Fruit fly (Drosophila melanogaster) whole organism, prepupa: ENCODE measurements around the gene Cyp6d5.

Source experiments
- CG10631 ChIP-seq: fragments of 200-800 bp; sonication (Bioruptor generic); optimal IDR thresholded peaks from 2 replicates; lab custom pipeline; 2016; ENCODE audit warnings: missing biosample characterization, missing genetic modification characterization
- CG10669 ChIP-seq: fragments of 200-800 bp; sonication (Bioruptor generic); optimal IDR thresholded peaks from 3 replicates; lab custom pipeline; 2018; ENCODE audit warnings: missing biosample characterization, mild to moderate bottlenecking, missing genetic modification characterization, moderate library complexity
- CG11762 ChIP-seq: fragments of 200-800 bp; sonication (Bioruptor generic); optimal IDR thresholded peaks from 3 replicates; lab custom pipeline; 2016; ENCODE audit warnings: missing biosample characterization, missing genetic modification characterization; ENCODE audit not compliant: insufficient read depth
- CG11902 ChIP-seq: fragments of 200-800 bp; sonication (Bioruptor generic); optimal IDR thresholded peaks from 3 replicates; lab custom pipeline; 2016; ENCODE audit warnings: missing biosample characterization, missing genetic modification characterization
- CG1621 ChIP-seq: fragments of 200-800 bp; sonication (Bioruptor generic); optimal IDR thresholded peaks from 3 replicates; lab custom pipeline; 2018; ENCODE audit warnings: missing biosample characterization, mild to moderate bottlenecking, missing genetic modification characterization
- CG16779 ChIP-seq: fragments of 200-800 bp; sonication (Bioruptor generic); optimal IDR thresholded peaks from 3 replicates; lab custom pipeline; 2017; ENCODE audit warnings: missing biosample characterization, mild to moderate bottlenecking, missing genetic modification characterization
- CG31627 ChIP-seq: fragments of 200-800 bp; sonication (Bioruptor generic); optimal IDR thresholded peaks from 3 replicates; lab custom pipeline; 2016; ENCODE audit warnings: missing biosample characterization, missing genetic modification characterization
- CG34406 ChIP-seq: fragments of 200-800 bp; sonication (Bioruptor generic); optimal IDR thresholded peaks from 3 replicates; lab custom pipeline; 2016; ENCODE audit warnings: missing biosample characterization, missing genetic modification characterization
- CG3919 ChIP-seq: fragments of 200-800 bp; sonication (Bioruptor generic); optimal IDR thresholded peaks from 3 replicates; lab custom pipeline; 2016; ENCODE audit warnings: missing biosample characterization, missing genetic modification characterization
- CG6276 ChIP-seq: fragments of 200-800 bp; sonication (Bioruptor generic); optimal IDR thresholded peaks from 2 replicates; lab custom pipeline; 2017; ENCODE audit warnings: missing biosample characterization, mild to moderate bottlenecking, missing genetic modification characterization
- CG6792 ChIP-seq: fragments of 200-800 bp; sonication (Bioruptor generic); optimal IDR thresholded peaks from 3 replicates; lab custom pipeline; 2016; ENCODE audit warnings: missing biosample characterization, missing genetic modification characterization
- CG6808 ChIP-seq: fragments of 200-800 bp; sonication (Bioruptor generic); optimal IDR thresholded peaks from 3 replicates; lab custom pipeline; 2017; ENCODE audit warnings: missing biosample characterization, missing genetic modification characterization, mild to moderate bottlenecking, moderate library complexity, missing genetic modification reagents
- CG6854 ChIP-seq: fragments of 200-800 bp; sonication (Bioruptor generic); optimal IDR thresholded peaks from 2 replicates; lab custom pipeline; 2017; ENCODE audit warnings: missing biosample characterization, mild to moderate bottlenecking, missing genetic modification characterization
- CG7368 ChIP-seq: fragments of 200-800 bp; sonication (Bioruptor generic); optimal IDR thresholded peaks from 3 replicates; lab custom pipeline; 2016; ENCODE audit warnings: missing biosample characterization, missing genetic modification characterization
- CG8119 ChIP-seq: fragments of 200-800 bp; sonication (Bioruptor generic); IDR thresholded peaks from 3 replicates; pipeline ENCODE4 v1.3.6; 2022; ENCODE audit warnings: missing biosample characterization, missing genetic modification characterization
- CG8319 ChIP-seq: fragments of 200-800 bp; sonication (Bioruptor generic); optimal IDR thresholded peaks from 3 replicates; lab custom pipeline; 2016; ENCODE audit warnings: missing biosample characterization, missing genetic modification characterization
- CG9139 ChIP-seq: fragments of 200-800 bp; sonication (Bioruptor generic); optimal IDR thresholded peaks from 3 replicates; lab custom pipeline; 2017; ENCODE audit warnings: missing biosample characterization, mild to moderate bottlenecking, missing genetic modification characterization
- Eip75B ChIP-seq: fragments of 200-800 bp; sonication (Bioruptor generic); optimal IDR thresholded peaks from 3 replicates; lab custom pipeline; 2016; ENCODE audit warnings: missing biosample characterization, missing genetic modification characterization
- Eip78C ChIP-seq: fragments of 200-800 bp; sonication (Bioruptor generic); peaks from one replicate; lab custom pipeline; 2016; ENCODE audit warnings: missing biosample characterization, missing genetic modification characterization
- Eip93F ChIP-seq: fragments of 200-800 bp; sonication (Bioruptor generic); optimal IDR thresholded peaks from 2 replicates; lab custom pipeline; 2016; ENCODE audit warnings: missing biosample characterization, mild to moderate bottlenecking, missing genetic modification characterization
- Ets21C ChIP-seq: fragments of 200-800 bp; sonication (Bioruptor generic); optimal IDR thresholded peaks from 3 replicates; lab custom pipeline; 2016; ENCODE audit warnings: missing biosample characterization, missing genetic modification characterization
- Ets96B ChIP-seq: fragments of 200-800 bp; optimal IDR thresholded peaks from 2 replicates; lab custom pipeline; 2019; ENCODE audit warnings: missing biosample characterization, mild to moderate bottlenecking, missing genetic modification characterization, moderate library complexity
- Gug ChIP-seq: fragments of 200-800 bp; sonication (Bioruptor generic); IDR thresholded peaks from 2 replicates; pipeline ENCODE4 v1.3.6; 2022; ENCODE audit warnings: missing biosample characterization, missing genetic modification characterization
- Hr38 ChIP-seq: sonication (Bioruptor generic); optimal IDR thresholded peaks from 2 replicates; lab custom pipeline; 2016; ENCODE audit warnings: missing biosample characterization, missing genetic modification characterization
- Hr39 ChIP-seq: fragments of 200-800 bp; sonication (Bioruptor generic); optimal IDR thresholded peaks from 2 replicates; lab custom pipeline; 2016; ENCODE audit warnings: missing biosample characterization, missing genetic modification characterization
- Hr4 ChIP-seq: fragments of 200-800 bp; sonication (Bioruptor generic); optimal IDR thresholded peaks from 3 replicates; lab custom pipeline; 2016; ENCODE audit warnings: missing biosample characterization, missing genetic modification characterization
- Met ChIP-seq: fragments of 200-800 bp; sonication (Bioruptor generic); optimal IDR thresholded peaks from 3 replicates; lab custom pipeline; 2016; ENCODE audit warnings: missing biosample characterization, missing genetic modification characterization
- Smox ChIP-seq: fragments of 200-800 bp; sonication (Bioruptor generic); optimal IDR thresholded peaks from 3 replicates; lab custom pipeline; 2016; ENCODE audit warnings: missing biosample characterization, missing genetic modification characterization
- Sox102F ChIP-seq: fragments of 200-800 bp; sonication (Bioruptor generic); optimal IDR thresholded peaks from 2 replicates; lab custom pipeline; 2016; ENCODE audit warnings: missing biosample characterization, mild to moderate bottlenecking, missing genetic modification characterization
- Sox14 ChIP-seq: fragments of 200-800 bp; sonication (Bioruptor generic); optimal IDR thresholded peaks from 3 replicates; lab custom pipeline; 2016; ENCODE audit warnings: missing biosample characterization, missing genetic modification characterization
- Sox15 ChIP-seq: fragments of 200-800 bp; sonication (Bioruptor generic); optimal IDR thresholded peaks from 3 replicates; lab custom pipeline; 2016; ENCODE audit warnings: missing biosample characterization, missing genetic modification characterization
- achi ChIP-seq: fragments of 200-800 bp; sonication (Bioruptor generic); optimal IDR thresholded peaks from 3 replicates; lab custom pipeline; 2016; ENCODE audit warnings: missing biosample characterization, missing genetic modification characterization
- acj6 ChIP-seq: fragments of 200-800 bp; sonication (Bioruptor generic); optimal IDR thresholded peaks from 3 replicates; lab custom pipeline; 2016; ENCODE audit warnings: missing biosample characterization, missing genetic modification characterization
- cyc ChIP-seq: fragments of 200-800 bp; sonication (Bioruptor generic); optimal IDR thresholded peaks from 3 replicates; lab custom pipeline; 2016; ENCODE audit warnings: missing biosample characterization, missing genetic modification characterization
- dac ChIP-seq: fragments of 200-800 bp; sonication (Bioruptor generic); optimal IDR thresholded peaks from 2 replicates; lab custom pipeline; 2017; ENCODE audit warnings: missing biosample characterization, mild to moderate bottlenecking, missing genetic modification characterization
- dsx ChIP-seq: fragments of 200-800 bp; optimal IDR thresholded peaks from 3 replicates; lab custom pipeline; 2019; ENCODE audit warnings: missing biosample characterization, mild to moderate bottlenecking, missing genetic modification characterization, moderate library complexity; ENCODE audit not compliant: poor library complexity, severe bottlenecking
- eg ChIP-seq: fragments of 200-800 bp; sonication (Bioruptor generic); IDR thresholded peaks from 3 replicates; pipeline ENCODE4 v1.3.6; 2022; ENCODE audit warnings: missing biosample characterization, missing genetic modification characterization
- esn ChIP-seq: fragments of 200-800 bp; sonication (Bioruptor generic); optimal IDR thresholded peaks from 2 replicates; lab custom pipeline; 2016; ENCODE audit warnings: missing biosample characterization, mild to moderate bottlenecking, missing genetic modification characterization, moderate library complexity
- fd59A ChIP-seq: fragments of 200-800 bp; sonication (Bioruptor generic); optimal IDR thresholded peaks from 2 replicates; lab custom pipeline; 2017; ENCODE audit warnings: missing biosample characterization, mild to moderate bottlenecking, missing genetic modification characterization, missing genetic modification reagents
- fkh ChIP-seq: fragments of 200-800 bp; sonication (Bioruptor generic); optimal IDR thresholded peaks from 3 replicates; lab custom pipeline; 2017; ENCODE audit warnings: missing biosample characterization, mild to moderate bottlenecking, missing genetic modification characterization, moderate library complexity
- lz ChIP-seq: fragments of 200-800 bp; sonication (Bioruptor generic); optimal IDR thresholded peaks from 3 replicates; lab custom pipeline; 2016; ENCODE audit warnings: missing biosample characterization, missing genetic modification characterization
- net ChIP-seq: fragments of 200-800 bp; sonication (Bioruptor generic); optimal IDR thresholded peaks from 3 replicates; lab custom pipeline; 2016; ENCODE audit warnings: missing biosample characterization, missing genetic modification characterization
- pdm3 ChIP-seq: fragments of 200-800 bp; sonication (Bioruptor generic); optimal IDR thresholded peaks from 3 replicates; lab custom pipeline; 2016; ENCODE audit warnings: missing biosample characterization, missing genetic modification characterization
- salr ChIP-seq, 2 experiments: fragments of 200-800 bp; sonication (Bioruptor generic); optimal IDR thresholded peaks; 3 replicates each; lab custom pipeline; 2016 to 2018; ENCODE audit warnings: missing biosample characterization in 2 of 2, missing genetic modification characterization in 2 of 2, mild to moderate bottlenecking in 1 of 2
- spab ChIP-seq: fragments of 200-800 bp; sonication (Bioruptor generic); optimal IDR thresholded peaks from 2 replicates; lab custom pipeline; 2017; ENCODE audit warnings: missing biosample characterization, mild to moderate bottlenecking, missing genetic modification characterization, missing genetic modification reagents
- ss ChIP-seq, 2 experiments: fragments of 200-800 bp; sonication (Bioruptor generic); optimal IDR thresholded peaks; 2 replicates in 1 of 2; 3 replicates in 1 of 2; lab custom pipeline; 2017 to 2018; ENCODE audit warnings: mild to moderate bottlenecking in 2 of 2, missing biosample characterization in 2 of 2, missing genetic modification characterization in 2 of 2, moderate library complexity in 1 of 2
- svp ChIP-seq: fragments of 200-800 bp; sonication (Bioruptor generic); peaks from one replicate; lab custom pipeline; 2016; ENCODE audit warnings: missing biosample characterization, missing genetic modification characterization
- topi ChIP-seq: fragments of 200-800 bp; sonication (Bioruptor generic); optimal IDR thresholded peaks from 3 replicates; lab custom pipeline; 2016; ENCODE audit warnings: missing biosample characterization, missing genetic modification characterization
- vri ChIP-seq: fragments of 200-800 bp; sonication (Bioruptor generic); optimal IDR thresholded peaks from 3 replicates; lab custom pipeline; 2016; ENCODE audit warnings: missing biosample characterization, mild to moderate bottlenecking, missing genetic modification characterization

Gene Cyp6d5

dm6 chr3R:14008854-14009253 lies 20.2 kb upstream of the Cyp6d5 start (continued):
- TF ChIP-seq cyc (GFP tag; lab: Kevin White, UChicago) (peak; percentile 73), CG9139 (GFP tag; lab: Kevin White, UChicago) (peak; percentile 8), Eip78C (GFP tag; lab: Kevin White, UChicago) (peak; percentile 95), CG8119 (GFP tag; lab: Robert Waterston, UW) (peak; percentile 95), dac (GFP tag; lab: Kevin White, UChicago) (peak; percentile 81), acj6 (peak; percentile 80), eg (GFP tag; lab: Robert Waterston, UW) (peak; percentile 94), CG11902 (GFP tag; lab: Kevin White, UChicago) (peak; percentile 57), Ets21C (GFP tag; lab: Kevin White, UChicago) (peak; percentile 50), fkh (no peak), Eip93F (GFP tag; lab: Kevin White, UChicago) (no peak), CG11762 (peak; percentile 72), fd59A (GFP tag; lab: Kevin White, UChicago) (peak; percentile 54), Hr4 (peak; percentile 95), pdm3 (GFP tag; lab: Kevin White, UChicago) (peak; percentile 83), CG6792 (GFP tag; lab: Kevin White, UChicago) (peak; percentile 71), achi (GFP tag; lab: Kevin White, UChicago) (peak; percentile 77), Hr38 (GFP tag; lab: Kevin White, UChicago) (no peak)

- TF ChIP-seq CG7368 (GFP tag; lab: Kevin White, UChicago) (no peak), Sox14 (GFP tag; lab: Kevin White, UChicago) (no peak), lz (GFP tag; lab: Kevin White, UChicago) (no peak), eg (GFP tag; lab: Robert Waterston, UW) (peak; percentile 40; the same call in 1 of the 3 replicates), spab (GFP tag; lab: Kevin White, UChicago) (no peak), CG11902 (GFP tag; lab: Kevin White, UChicago) (no peak), CG31627 (no peak), achi (GFP tag; lab: Kevin White, UChicago) (peak; percentile 32), CG8319 (no peak), vri (GFP tag; lab: Kevin White, UChicago) (no peak), salr (GFP tag; optimal IDR thresholded peaks at IDR 0.05; lab: Kevin White, UChicago) (no peak), CG8119 (GFP tag; lab: Robert Waterston, UW) (peak; percentile 38; the same call in 2 of the 3 replicates), CG6276 (GFP tag; lab: Kevin White, UChicago) (peak; percentile 2), cyc (GFP tag; lab: Kevin White, UChicago) (no peak), Gug (GFP tag; lab: Robert Waterston, UW) (no peak), pdm3 (GFP tag; lab: Kevin White, UChicago) (no peak), Eip78C (GFP tag; lab: Kevin White, UChicago) (peak; percentile 73), Hr39 (GFP tag; lab: Kevin White, UChicago) (no peak), dsx (GFP tag; lab: Kevin White, UChicago) (no peak), Smox (no peak), fkh (no peak), CG10631 (GFP tag; lab: Kevin White, UChicago) (no peak), Hr4 (peak; percentile 71), CG10669 (no peak), Ets96B (tag; lab: Kevin White, UChicago) (no peak), CG34406 (GFP tag; lab: Kevin White, UChicago) (peak; percentile 11), net (no peak), Met (GFP tag; lab: Kevin White, UChicago) (peak; percentile 6), ss (GFP tag; optimal IDR thresholded peaks at IDR 0.05; lab: Kevin White, UChicago) (no peak), Eip75B (GFP tag; lab: Kevin White, UChicago) (no peak), CG6808 (GFP tag; lab: Kevin White, UChicago) (no peak), topi (GFP tag; lab: Kevin White, UChicago) (no peak), esn (GFP tag; lab: Kevin White, UChicago) (peak; percentile 1), CG11762 (no peak), CG6792 (GFP tag; lab: Kevin White, UChicago) (no peak), CG1621 (no peak), CG6854 (no peak), CG3919 (no peak), Sox15 (GFP tag; lab: Kevin White, UChicago) (no peak), Sox102F (GFP tag; lab: Kevin White, UChicago) (no peak), svp (peak; percentile 67), CG16779 (tag; lab: Kevin White, UChicago) (no peak), fd59A (GFP tag; lab: Kevin White, UChicago) (no peak)
These were observed 19.4 kb upstream of the Cyp6d5 start for dm6 chr3R:14009643-14010042.
